Fruit fly (Drosophila melanogaster) whole organism, embryonic: ENCODE measurements around the gene Ndfip.
A peak's percentile ranks its signal among the peaks of the same experiment; 100 is the strongest.

Source experiments
- Ada2b ChIP-seq: fragments of 200-800 bp; sonication (Bioruptor generic); IDR thresholded peaks from 2 replicates; pipeline ENCODE4 v1.3.6; 2022; ENCODE audit warnings: missing biosample characterization, missing genetic modification characterization
- CG10147 ChIP-seq: fragments of 200-800 bp; sonication (Bioruptor generic); optimal IDR thresholded peaks from 2 replicates; lab custom pipeline; 2019; ENCODE audit warnings: missing biosample characterization, mild to moderate bottlenecking, missing genetic modification characterization, moderate library complexity
- CG10274 ChIP-seq: fragments of 200-800 bp; sonication (Bioruptor generic); optimal IDR thresholded peaks from 3 replicates; lab custom pipeline; 2017; ENCODE audit warnings: missing biosample characterization, mild to moderate bottlenecking, missing genetic modification characterization
- CG10565 ChIP-seq: fragments of 200-800 bp; sonication (Bioruptor generic); optimal IDR thresholded peaks from 3 replicates; lab custom pipeline; 2016; ENCODE audit warnings: missing biosample characterization, mild to moderate bottlenecking, missing genetic modification characterization
- CG10959 ChIP-seq: fragments of 200-800 bp; sonication (Bioruptor generic); IDR thresholded peaks from 2 replicates; pipeline ENCODE4 v1.3.6; 2022; ENCODE audit warnings: missing biosample characterization, missing genetic modification characterization
- CG11696 ChIP-seq: fragments of 200-800 bp; sonication (Bioruptor generic); IDR thresholded peaks from 2 replicates; pipeline ENCODE4 v1.3.6; 2022; ENCODE audit warnings: missing biosample characterization, missing genetic modification characterization
- CG11723 ChIP-seq: fragments of 200-800 bp; sonication (Bioruptor generic); optimal IDR thresholded peaks from 2 replicates; lab custom pipeline; 2017; ENCODE audit warnings: missing biosample characterization, mild to moderate bottlenecking, missing genetic modification characterization
- CG12104 ChIP-seq: fragments of 200-800 bp; sonication (Bioruptor generic); optimal IDR thresholded peaks from 3 replicates; lab custom pipeline; 2016; ENCODE audit warnings: missing biosample characterization, missing genetic modification characterization
- CG12155 ChIP-seq: fragments of 200-800 bp; sonication (Bioruptor generic); optimal IDR thresholded peaks from 3 replicates; lab custom pipeline; 2016; ENCODE audit warnings: missing biosample characterization, missing genetic modification characterization
- CG12942 ChIP-seq: fragments of 200-800 bp; sonication (Bioruptor generic); optimal IDR thresholded peaks from 3 replicates; lab custom pipeline; 2016; ENCODE audit warnings: missing biosample characterization, missing genetic modification characterization
- CG15696 ChIP-seq: fragments of 200-800 bp; sonication (Bioruptor generic); optimal IDR thresholded peaks from 2 replicates; lab custom pipeline; 2019; ENCODE audit warnings: missing biosample characterization, mild to moderate bottlenecking, missing genetic modification characterization, moderate library complexity
- CG18011 ChIP-seq: fragments of 200-800 bp; sonication (Bioruptor generic); optimal IDR thresholded peaks from 2 replicates; lab custom pipeline; 2017; ENCODE audit warnings: missing biosample characterization, missing genetic modification characterization, mild to moderate bottlenecking, moderate library complexity, missing genotype
- CG2889 ChIP-seq: fragments of 200-800 bp; sonication (Bioruptor generic); IDR thresholded peaks from 3 replicates; pipeline ENCODE4 v1.3.6; 2022; ENCODE audit warnings: missing biosample characterization, missing genetic modification characterization
- CG31388 ChIP-seq: fragments of 200-800 bp; sonication (Bioruptor generic); optimal IDR thresholded peaks from 2 replicates; lab custom pipeline; 2016; ENCODE audit warnings: missing biosample characterization, missing genetic modification characterization
- CG3847 ChIP-seq: fragments of 200-800 bp; sonication (Bioruptor generic); IDR thresholded peaks from 2 replicates; pipeline ENCODE4 v1.3.6; 2022; ENCODE audit warnings: missing biosample characterization, missing genetic modification characterization
- CG3995 ChIP-seq: fragments of 200-800 bp; sonication (Bioruptor generic); optimal IDR thresholded peaks from 3 replicates; lab custom pipeline; 2016; ENCODE audit warnings: missing biosample characterization, missing genetic modification characterization
- CG7963 ChIP-seq: fragments of 200-800 bp; sonication (Bioruptor generic); IDR thresholded peaks from 3 replicates; pipeline ENCODE4 v1.3.6; 2022; ENCODE audit warnings: missing biosample characterization, missing genetic modification characterization; ENCODE audit not compliant: partially characterized antibody
- CG8281 ChIP-seq: fragments of 200-800 bp; sonication (Bioruptor generic); optimal IDR thresholded peaks from 2 replicates; lab custom pipeline; 2018; ENCODE audit warnings: missing biosample characterization, mild to moderate bottlenecking, missing genetic modification characterization, moderate library complexity
- CG8290 ChIP-seq, 3 experiments: fragments of 200-800 bp; sonication (Bioruptor generic); optimal IDR thresholded peaks; 2 replicates each; lab custom pipeline; 2016 to 2019; ENCODE audit warnings: missing biosample characterization in 3 of 3, missing genetic modification characterization in 3 of 3, mild to moderate bottlenecking in 2 of 3, moderate library complexity in 1 of 3
- CG8924 ChIP-seq: fragments of 200-800 bp; optimal IDR thresholded peaks from 3 replicates; lab custom pipeline; 2019; ENCODE audit warnings: missing biosample characterization, mild to moderate bottlenecking, missing genetic modification characterization, moderate library complexity
- CG9437 ChIP-seq: fragments of 200-800 bp; sonication (Bioruptor generic); optimal IDR thresholded peaks from 2 replicates; lab custom pipeline; 2018; ENCODE audit warnings: missing biosample characterization, mild to moderate bottlenecking, missing genetic modification characterization
- CG9727 ChIP-seq: fragments of 200-800 bp; sonication (Bioruptor generic); optimal IDR thresholded peaks from 3 replicates; lab custom pipeline; 2017; ENCODE audit warnings: missing biosample characterization, mild to moderate bottlenecking, missing genetic modification characterization
- CoRest ChIP-seq: fragments of 200-800 bp; sonication (Bioruptor generic); optimal IDR thresholded peaks from 3 replicates; lab custom pipeline; 2018; ENCODE audit warnings: missing biosample characterization, mild to moderate bottlenecking, missing genetic modification characterization, moderate library complexity
- Dbx ChIP-seq: fragments of 200-800 bp; sonication (Bioruptor generic); IDR thresholded peaks from 3 replicates; pipeline ENCODE4 v1.3.6; 2022; ENCODE audit warnings: missing biosample characterization, missing genetic modification characterization
- Gsc ChIP-seq: fragments of 200-800 bp; sonication (Bioruptor generic); IDR thresholded peaks from 2 replicates; pipeline ENCODE4 v1.3.6; 2022; ENCODE audit warnings: missing biosample characterization, missing genetic modification characterization
- Hmx ChIP-seq: fragments of 200-800 bp; sonication (Bioruptor generic); optimal IDR thresholded peaks from 2 replicates; lab custom pipeline; 2016; ENCODE audit warnings: missing biosample characterization, missing genetic modification characterization
- Lpt ChIP-seq: fragments of >200 bp; optimal IDR thresholded peaks from 2 replicates; lab custom pipeline; 2018; ENCODE audit warnings: missing biosample characterization, missing genetic modification characterization
- Max ChIP-seq: fragments of 200-800 bp; sonication (Bioruptor generic); optimal IDR thresholded peaks from 2 replicates; lab custom pipeline; 2016; ENCODE audit warnings: missing biosample characterization, mild to moderate bottlenecking, missing genetic modification characterization
- NFAT ChIP-seq: fragments of 200-800 bp; sonication (Bioruptor generic); IDR thresholded peaks from 2 replicates; pipeline ENCODE4 v1.3.6; 2022; ENCODE audit warnings: missing biosample characterization, missing genetic modification characterization
- Ptx1 ChIP-seq: fragments of 200-800 bp; sonication (Bioruptor generic); IDR thresholded peaks from 2 replicates; pipeline ENCODE4 v1.3.6; 2022; ENCODE audit warnings: missing biosample characterization, missing genetic modification characterization
- Sox100B ChIP-seq: fragments of 200-800 bp; sonication (Bioruptor generic); optimal IDR thresholded peaks from 3 replicates; lab custom pipeline; 2018; ENCODE audit warnings: missing biosample characterization, mild to moderate bottlenecking, missing genetic modification characterization
- Ssrp ChIP-seq: fragments of 200-800 bp; sonication (Bioruptor generic); optimal IDR thresholded peaks from 2 replicates; lab custom pipeline; 2018; ENCODE audit warnings: missing biosample characterization, mild to moderate bottlenecking, missing genetic modification characterization, moderate library complexity
- Trl ChIP-seq, 3 experiments: fragments of >200 bp in 2 of 3; fragments of 200-800 bp in 1 of 3; sonication (Bioruptor generic) in 1 of 3; optimal IDR thresholded peaks; 2 replicates in 1 of 3; 3 replicates in 2 of 3; lab custom pipeline; 2016 to 2017; ENCODE audit warnings: missing biosample characterization in 1 of 3, missing genetic modification characterization in 1 of 3
- Xrp1 ChIP-seq: fragments of 200-800 bp; sonication (Bioruptor generic); IDR thresholded peaks from 2 replicates; pipeline ENCODE4 v1.3.6; 2022; ENCODE audit warnings: missing biosample characterization, missing genetic modification characterization
- ab ChIP-seq: fragments of 200-800 bp; sonication (Bioruptor generic); optimal IDR thresholded peaks from 2 replicates; lab custom pipeline; 2016; ENCODE audit warnings: missing biosample characterization, missing genetic modification characterization
- ac ChIP-seq: fragments of 200-800 bp; sonication (Bioruptor generic); optimal IDR thresholded peaks from 3 replicates; lab custom pipeline; 2017; ENCODE audit warnings: missing biosample characterization, mild to moderate bottlenecking, missing genetic modification characterization
- ase ChIP-seq: fragments of 200-800 bp; sonication (Bioruptor generic); IDR thresholded peaks from 3 replicates; pipeline ENCODE4 v1.3.6; 2022; ENCODE audit warnings: missing biosample characterization, missing genetic modification characterization
- ash1 ChIP-seq: fragments of 200-800 bp; sonication (Bioruptor generic); optimal IDR thresholded peaks from 2 replicates; lab custom pipeline; 2018; ENCODE audit warnings: missing biosample characterization, mild to moderate bottlenecking, missing genetic modification characterization
- bbx ChIP-seq: fragments of 200-800 bp; sonication (Bioruptor generic); IDR thresholded peaks from 2 replicates; pipeline ENCODE4 v1.3.6; 2022; ENCODE audit warnings: missing biosample characterization, missing genetic modification characterization; ENCODE audit not compliant: partially characterized antibody
- cad ChIP-seq: fragments of >200 bp; optimal IDR thresholded peaks from 2 replicates; lab custom pipeline; 2017; ENCODE audit warnings: missing biosample characterization, missing genetic modification characterization
- dpn ChIP-seq, 2 experiments: fragments of 200-800 bp; sonication (Bioruptor generic); optimal IDR thresholded peaks; 3 replicates each; lab custom pipeline; 2016; ENCODE audit warnings: missing biosample characterization in 2 of 2, missing genetic modification characterization in 2 of 2
- fru ChIP-seq: fragments of >200 bp; optimal IDR thresholded peaks from 2 replicates; lab custom pipeline; 2017
- phol ChIP-seq: fragments of 200-800 bp; sonication (Bioruptor generic); optimal IDR thresholded peaks from 3 replicates; lab custom pipeline; 2018; ENCODE audit warnings: missing biosample characterization, mild to moderate bottlenecking, missing genetic modification characterization, moderate library complexity
- rib ChIP-seq: fragments of 200-800 bp; sonication (Bioruptor generic); IDR thresholded peaks from 2 replicates; pipeline ENCODE4 v1.3.6; 2022; ENCODE audit warnings: missing biosample characterization, missing genetic modification characterization
- slou ChIP-seq: fragments of 200-800 bp; sonication (Bioruptor generic); optimal IDR thresholded peaks from 3 replicates; lab custom pipeline; 2016; ENCODE audit warnings: missing biosample characterization, missing genetic modification characterization
- sr ChIP-seq: fragments of 200-800 bp; sonication (Bioruptor generic); IDR thresholded peaks from 3 replicates; pipeline ENCODE4 v1.3.6; 2022; ENCODE audit warnings: missing biosample characterization, missing genetic modification characterization
- toy ChIP-seq: fragments of 200-800 bp; sonication (Bioruptor generic); IDR thresholded peaks from 2 replicates; pipeline ENCODE4 v1.3.6; 2022; ENCODE audit warnings: missing biosample characterization, missing genetic modification characterization
- trem ChIP-seq: fragments of 200-800 bp; optimal IDR thresholded peaks from 3 replicates; lab custom pipeline; 2019; ENCODE audit warnings: missing biosample characterization, mild to moderate bottlenecking, missing genetic modification characterization, moderate library complexity
- vnd ChIP-seq: fragments of 200-800 bp; sonication (Bioruptor generic); IDR thresholded peaks from 3 replicates; pipeline ENCODE4 v1.3.6; 2022; ENCODE audit warnings: missing biosample characterization, missing genetic modification characterization; ENCODE audit not compliant: partially characterized antibody

Gene Ndfip

dm6 chr3L:17610896-17611711 is 43.0 kb downstream of the Ndfip start (continued):
- TF ChIP-seq CG18011 (GFP tag; lab: Kevin White, UChicago) = no peak
- TF ChIP-seq CG12104 (GFP tag; lab: Kevin White, UChicago) = peak; percentile 47
- no peak for TF ChIP-seq CG31388
- peak; percentile 86 for TF ChIP-seq CoRest (tag; lab: Kevin White, UChicago)
- peak; percentile 92 for TF ChIP-seq Sox100B (GFP tag; lab: Kevin White, UChicago)
- no peak for TF ChIP-seq Lpt (GFP tag; lab: Kevin White, UChicago)
- no peak for TF ChIP-seq bbx
- TF ChIP-seq CG10274 = no peak
- no peak for TF ChIP-seq vnd
- TF ChIP-seq ash1 (GFP tag; lab: Kevin White, UChicago) = no peak
- TF ChIP-seq CG9727 = peak; percentile 76
- TF ChIP-seq CG2889 = no peak
- TF ChIP-seq slou = peak; percentile 3
- TF ChIP-seq sr (GFP tag; lab: Robert Waterston, UW) = no peak
- TF ChIP-seq dpn (GFP tag; optimal IDR thresholded peaks at IDR 0.05; lab: Kevin White, UChicago) = peak in 1 of 2 experiments; percentile 53
- no peak for TF ChIP-seq Dbx (GFP tag; lab: Robert Waterston, UW)
- no peak for TF ChIP-seq Gsc
- TF ChIP-seq Max (GFP tag; lab: Kevin White, UChicago) = peak; percentile 23
- TF ChIP-seq CG3995 (GFP tag; lab: Kevin White, UChicago) = no peak
- peak; percentile 16; the same call in 1 of the 3 replicates for TF ChIP-seq ase (GFP tag; lab: Robert Waterston, UW)
- TF ChIP-seq CG10565 = no peak
- no peak for TF ChIP-seq NFAT
- TF ChIP-seq cad (GFP tag; lab: Kevin White, UChicago) = no peak
- no peak for TF ChIP-seq ab (GFP tag; lab: Kevin White, UChicago)
- no peak for TF ChIP-seq CG10959 (GFP tag; lab: Robert Waterston, UW)
- peak; percentile 31; the same call in 1 of the 2 replicates for TF ChIP-seq Ptx1
- peak; percentile 83 for TF ChIP-seq CG9437 (GFP tag; lab: Kevin White, UChicago)
- no peak for TF ChIP-seq CG10147 (GFP tag; lab: Kevin White, UChicago)
- TF ChIP-seq CG15696 = peak; percentile 34
- TF ChIP-seq Trl (optimal IDR thresholded peaks at IDR 0.05; lab: Kevin White, UChicago) = no peak
- TF ChIP-seq Trl (GFP tag; optimal IDR thresholded peaks at IDR 0.05; lab: Kevin White, UChicago) = no peak
- TF ChIP-seq Xrp1 (GFP tag; lab: Robert Waterston, UW) = peak; percentile 70
- peak; percentile 66 for TF ChIP-seq CG8924 (tag; lab: Kevin White, UChicago)
- TF ChIP-seq CG11723 (GFP tag; lab: Kevin White, UChicago) = peak; percentile 36
- TF ChIP-seq trem (tag; lab: Kevin White, UChicago) = peak; percentile 68
- TF ChIP-seq CG7963 (GFP tag; lab: Robert Waterston, UW) = no peak
- no peak for TF ChIP-seq rib
- no peak for TF ChIP-seq Ada2b (GFP tag; lab: Robert Waterston, UW)
- peak; percentile 26 for TF ChIP-seq CG12942 (GFP tag; lab: Kevin White, UChicago)
- no peak for TF ChIP-seq Hmx (GFP tag; lab: Kevin White, UChicago)
- no peak for TF ChIP-seq toy (GFP tag; lab: Robert Waterston, UW)
- TF ChIP-seq Ssrp = peak; percentile 87
- TF ChIP-seq phol (tag; lab: Kevin White, UChicago) = peak; percentile 88
- TF ChIP-seq CG8290 (GFP tag; optimal IDR thresholded peaks at IDR 0.05; lab: Kevin White, UChicago) = peak; percentile 24
- TF ChIP-seq CG8290 (tag; optimal IDR thresholded peaks at IDR 0.05; lab: Kevin White, UChicago) = no peak
- TF ChIP-seq fru (lab: Kevin White, UChicago) = no peak
- TF ChIP-seq CG8281 (tag; lab: Kevin White, UChicago) = peak; percentile 30
- no peak for TF ChIP-seq CG3847 (GFP tag; lab: Robert Waterston, UW)
- no peak for TF ChIP-seq ac
- TF ChIP-seq CG12155 (GFP tag; lab: Kevin White, UChicago) = peak; percentile 21
- TF ChIP-seq CG11696 (GFP tag; lab: Robert Waterston, UW) = no peak
